Fruit fly (Drosophila melanogaster) whole organism, wandering third instar larva: Measurements from ENCODE around the gene por.

ENCODE experiments used
- CG32264 ChIP-seq: fragments of 200-800 bp; sonication (Bioruptor generic); optimal IDR thresholded peaks from 2 replicates; lab custom pipeline; 2016; ENCODE audit warnings: missing biosample characterization, missing genetic modification characterization
- ey ChIP-seq: fragments of 200-800 bp; sonication (Bioruptor generic); optimal IDR thresholded peaks from 2 replicates; lab custom pipeline; 2016; ENCODE audit warnings: missing biosample characterization, missing genetic modification characterization
- foxo ChIP-seq, 2 experiments: fragments of 200-800 bp; sonication (Bioruptor generic); optimal IDR thresholded peaks; 2 replicates in 1 of 2; 3 replicates in 1 of 2; lab custom pipeline; 2016 to 2017; ENCODE audit warnings: missing biosample characterization in 2 of 2, missing genetic modification characterization in 2 of 2
- fru ChIP-seq: fragments of 200-800 bp; sonication (Bioruptor generic); optimal IDR thresholded peaks from 3 replicates; lab custom pipeline; 2016; ENCODE audit warnings: missing biosample characterization, mild to moderate bottlenecking, missing genetic modification characterization
- h ChIP-seq: fragments of 200-800 bp; sonication (Bioruptor generic); optimal IDR thresholded peaks from 3 replicates; lab custom pipeline; 2016; ENCODE audit warnings: missing biosample characterization, mild to moderate bottlenecking, missing genetic modification characterization
- usp ChIP-seq: fragments of >200 bp; optimal IDR thresholded peaks from 2 replicates; lab custom pipeline; 2017; ENCODE audit warnings: missing biosample characterization, missing genetic modification characterization

DNA sequence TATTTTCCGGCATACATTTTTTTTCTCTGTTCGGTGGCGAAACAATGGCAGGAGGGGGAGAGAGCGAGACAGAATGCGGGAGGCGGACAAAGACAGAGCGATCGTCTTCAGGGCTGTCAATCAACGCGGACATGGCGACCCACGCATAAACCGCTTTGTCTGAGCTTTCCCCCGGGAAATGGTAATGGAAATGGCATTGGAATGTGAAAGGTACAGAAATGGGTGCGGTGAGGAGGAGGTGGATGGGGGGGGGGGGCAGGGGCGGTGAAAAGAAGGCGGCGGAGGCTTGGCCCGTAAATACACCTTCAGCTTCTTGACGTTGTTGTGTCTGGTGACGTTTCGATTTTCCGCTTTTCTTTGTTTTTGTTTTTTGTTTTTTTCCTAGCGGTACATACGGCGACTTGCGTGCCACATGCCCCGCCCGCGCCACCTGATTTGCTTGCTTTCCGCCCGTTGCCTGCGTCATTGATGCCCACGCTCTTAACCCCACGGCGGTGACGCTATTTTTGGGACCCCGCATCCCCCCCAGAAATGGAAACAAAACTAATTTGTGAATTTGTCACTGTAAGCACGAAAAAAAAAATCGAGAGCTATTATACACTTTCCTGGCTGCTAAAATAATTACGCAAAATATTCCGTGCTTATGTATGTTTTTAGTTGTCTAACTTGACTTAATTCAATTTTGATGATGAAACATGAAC lies 15.5 kb downstream of the por start:
- no peak for TF ChIP-seq ey
- TF ChIP-seq usp (GFP tag; lab: Kevin White, UChicago), result no peak
- no peak for TF ChIP-seq foxo (GFP tag; optimal IDR thresholded peaks at IDR 0.05; lab: Kevin White, UChicago)
- TF ChIP-seq CG32264, result no peak
- TF ChIP-seq fru (GFP tag; lab: Kevin White, UChicago), result no peak
- no peak for TF ChIP-seq h (GFP tag; lab: Kevin White, UChicago)
